Fruit fly (Drosophila melanogaster): ENCODE results near the gene CG43319.

DNA sequence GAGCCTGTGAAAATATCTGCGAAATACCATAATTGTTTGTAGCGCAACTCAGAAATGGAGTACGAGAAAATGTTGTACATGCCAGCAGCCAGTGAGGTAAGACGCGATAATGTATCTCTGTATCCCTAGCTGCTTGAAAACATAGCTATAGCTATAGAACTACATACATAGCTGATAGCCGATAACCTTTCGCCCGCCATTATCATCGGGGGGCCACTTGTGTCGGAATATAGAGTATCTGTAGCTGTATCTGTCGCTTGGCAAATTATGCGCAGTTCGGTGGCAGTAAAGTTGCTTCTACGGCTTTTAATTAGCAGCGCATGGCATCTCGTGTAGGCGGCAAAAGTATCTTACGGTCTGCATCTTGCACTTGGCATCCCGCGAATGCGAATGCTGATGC is 42.9 kb downstream of the CG43319 start:
- TF ChIP-seq psq (GFP tag; optimal IDR thresholded peaks at IDR 0.05): no peak
- TF ChIP-seq ey (GFP tag; optimal IDR thresholded peaks at IDR 0.05): no peak
- TF ChIP-seq Rel (GFP tag; optimal IDR thresholded peaks at IDR 0.05): no peak
- TF ChIP-seq Rel (tag; optimal IDR thresholded peaks at IDR 0.05): no peak
- TF ChIP-seq Hnf4 (GFP tag; optimal IDR thresholded peaks at IDR 0.05): no peak
